Worm (Caenorhabditis elegans) whole organism, late embryonic: ENCODE results near the gene F46C8.8.
A peak's percentile ranks its signal among the peaks of the same experiment; 100 is the strongest.

Experiments used
- C08G9.2 ChIP-seq: sonication (generic microtip); optimal IDR thresholded peaks from 2 replicates; lab custom pipeline; 2016; ENCODE audit warnings: mild to moderate bottlenecking, missing genetic modification characterization, moderate library complexity, missing compliant biosample characterization
- C38D4.7 ChIP-seq: fragments of 200-800 bp; sonication (Bioruptor generic); optimal IDR thresholded peaks from 2 replicates; lab custom pipeline; 2018; ENCODE audit warnings: mild to moderate bottlenecking, missing genetic modification characterization, moderate library complexity, missing compliant biosample characterization
- K02D7.2 ChIP-seq: sonication (generic microtip); optimal IDR thresholded peaks from 2 replicates; lab custom pipeline; 2017; ENCODE audit warnings: mild to moderate bottlenecking, missing genetic modification characterization, missing compliant biosample characterization
- K09A11.1 ChIP-seq: sonication (generic microtip); optimal IDR thresholded peaks from 2 replicates; lab custom pipeline; 2017; ENCODE audit warnings: antibody characterized with exemption, mild to moderate bottlenecking, missing genetic modification characterization, missing compliant biosample characterization; ENCODE audit not compliant: insufficient read depth
- T23F11.4 ChIP-seq: fragments of 200-800 bp; sonication (Bioruptor generic); optimal IDR thresholded peaks from 2 replicates; lab custom pipeline; 2018; ENCODE audit warnings: mild to moderate bottlenecking, missing genetic modification characterization, missing compliant biosample characterization
- ahr-1 ChIP-seq: sonication (generic microtip); optimal IDR thresholded peaks from 2 replicates; lab custom pipeline; 2016; ENCODE audit warnings: missing genetic modification characterization, missing compliant biosample characterization
- ama-1 ChIP-seq: fragments of 150-350 bp; optimal IDR thresholded peaks from 2 replicates; lab custom pipeline; 2014
- ceh-18 ChIP-seq: sonication (generic microtip); optimal IDR thresholded peaks from 2 replicates; lab custom pipeline; 2016; ENCODE audit warnings: missing genetic modification characterization, missing compliant biosample characterization
- ceh-34 ChIP-seq: sonication (generic microtip); optimal IDR thresholded peaks from 2 replicates; lab custom pipeline; 2016; ENCODE audit warnings: mild to moderate bottlenecking, missing genetic modification characterization, missing compliant biosample characterization
- ceh-45 ChIP-seq: fragments of 200-800 bp; sonication (Bioruptor generic); IDR thresholded peaks from 2 replicates; pipeline ENCODE4 v1.3.6; 2022; ENCODE audit warnings: missing genetic modification reagents, missing genetic modification characterization, missing compliant biosample characterization
- ceh-48 ChIP-seq: sonication (generic microtip); optimal IDR thresholded peaks from 2 replicates; lab custom pipeline; 2016; ENCODE audit warnings: missing genetic modification characterization, inconsistent platforms, missing compliant biosample characterization
- ceh-9 ChIP-seq: sonication (generic microtip); optimal IDR thresholded peaks from 2 replicates; lab custom pipeline; 2016; ENCODE audit warnings: mild to moderate bottlenecking, missing genetic modification characterization, inconsistent platforms, missing compliant biosample characterization
- dve-1 ChIP-seq: sonication (generic microtip); optimal IDR thresholded peaks from 2 replicates; lab custom pipeline; 2017; ENCODE audit warnings: antibody characterized with exemption, mild to moderate bottlenecking, missing genetic modification characterization, missing compliant biosample characterization
- elt-4 ChIP-seq: sonication (generic microtip); optimal IDR thresholded peaks from 2 replicates; lab custom pipeline; 2016; ENCODE audit warnings: missing genetic modification characterization, missing compliant biosample characterization
- ets-4 ChIP-seq: sonication (generic microtip); optimal IDR thresholded peaks from 2 replicates; lab custom pipeline; 2016; ENCODE audit warnings: missing genetic modification characterization, missing compliant biosample characterization
- fax-1 ChIP-seq: sonication (generic microtip); optimal IDR thresholded peaks from 2 replicates; lab custom pipeline; 2016; ENCODE audit warnings: missing genotype, missing genetic modification characterization, missing compliant biosample characterization
- fkh-10 ChIP-seq: fragments of 150-350 bp; optimal IDR thresholded peaks from 2 replicates; lab custom pipeline; 2014; ENCODE audit warnings: missing biosample characterization, missing genetic modification reagents, missing genetic modification characterization
- gmeb-2 ChIP-seq: sonication (generic microtip); optimal IDR thresholded peaks from 2 replicates; lab custom pipeline; 2016; ENCODE audit warnings: missing genetic modification characterization, inconsistent platforms, missing compliant biosample characterization
- hlh-13 ChIP-seq: fragments of 200-800 bp; sonication (Bioruptor generic); optimal IDR thresholded peaks from 2 replicates; lab custom pipeline; 2018; ENCODE audit warnings: mild to moderate bottlenecking, missing genetic modification characterization, missing compliant biosample characterization
- hlh-30 ChIP-seq: sonication (generic microtip); optimal IDR thresholded peaks from 2 replicates; lab custom pipeline; 2017; ENCODE audit warnings: antibody characterized with exemption, missing genetic modification characterization, missing compliant biosample characterization; ENCODE audit not compliant: insufficient read depth
- hlh-8 ChIP-seq: sonication (generic microtip); optimal IDR thresholded peaks from 2 replicates; lab custom pipeline; 2016; ENCODE audit warnings: missing genotype, missing genetic modification characterization, missing compliant biosample characterization
- lim-6 ChIP-seq: sonication (generic microtip); optimal IDR thresholded peaks from 2 replicates; lab custom pipeline; 2016; ENCODE audit warnings: missing genetic modification characterization, missing compliant biosample characterization
- lin-11 ChIP-seq: fragments of 200-800 bp; sonication (Bioruptor generic); optimal IDR thresholded peaks from 2 replicates; lab custom pipeline; 2018; ENCODE audit warnings: mild to moderate bottlenecking, missing genetic modification characterization, missing compliant biosample characterization
- mec-3 ChIP-seq: sonication (generic microtip); optimal IDR thresholded peaks from 2 replicates; lab custom pipeline; 2016; ENCODE audit warnings: borderline replicate concordance, missing genetic modification characterization, missing compliant biosample characterization
- nfya-1 ChIP-seq: sonication (generic microtip); optimal IDR thresholded peaks from 2 replicates; lab custom pipeline; 2017; ENCODE audit warnings: missing genetic modification characterization, mild to moderate bottlenecking, missing compliant biosample characterization, antibody characterized with exemption, moderate library complexity
- nhr-232 ChIP-seq: sonication (generic microtip); optimal IDR thresholded peaks from 2 replicates; lab custom pipeline; 2016; ENCODE audit warnings: missing genetic modification characterization, missing compliant biosample characterization
- npax-4 ChIP-seq: sonication (generic microtip); optimal IDR thresholded peaks from 2 replicates; lab custom pipeline; 2016; ENCODE audit warnings: missing genetic modification characterization, missing compliant biosample characterization
- pat-9 ChIP-seq: fragments of 200-800 bp; sonication (Bioruptor generic); optimal IDR thresholded peaks from 2 replicates; lab custom pipeline; 2018; ENCODE audit warnings: mild to moderate bottlenecking, missing genetic modification characterization, moderate library complexity, missing compliant biosample characterization
- pax-1 ChIP-seq: fragments of 150-350 bp; optimal IDR thresholded peaks from 2 replicates; lab custom pipeline; 2014; ENCODE audit warnings: missing biosample characterization, missing genetic modification characterization
- pha-2 ChIP-seq: sonication (generic microtip); optimal IDR thresholded peaks from 2 replicates; lab custom pipeline; 2017; ENCODE audit warnings: mild to moderate bottlenecking, missing genetic modification characterization, missing compliant biosample characterization
- pqm-1 ChIP-seq: sonication (generic microtip); optimal IDR thresholded peaks from 2 replicates; lab custom pipeline; 2016; ENCODE audit warnings: missing genetic modification characterization, missing compliant biosample characterization
- ref-2 ChIP-seq: sonication (generic microtip); optimal IDR thresholded peaks from 2 replicates; lab custom pipeline; 2016; ENCODE audit warnings: missing genetic modification characterization, missing compliant biosample characterization
- rnt-1 ChIP-seq: sonication (generic microtip); optimal IDR thresholded peaks from 2 replicates; lab custom pipeline; 2016; ENCODE audit warnings: missing genetic modification characterization, missing compliant biosample characterization
- sox-2 ChIP-seq: fragments of 200-800 bp; sonication (Bioruptor generic); IDR thresholded peaks from 2 replicates; pipeline ENCODE4 v1.3.6; 2022; ENCODE audit warnings: missing genetic modification reagents, missing genetic modification characterization, missing compliant biosample characterization
- syd-9 ChIP-seq: sonication (generic microtip); optimal IDR thresholded peaks from 2 replicates; lab custom pipeline; 2016; ENCODE audit warnings: mild to moderate bottlenecking, missing genetic modification characterization, moderate library complexity, missing compliant biosample characterization
- tbx-2 ChIP-seq: sonication (generic microtip); optimal IDR thresholded peaks from 2 replicates; lab custom pipeline; 2016; ENCODE audit warnings: missing genetic modification characterization, missing compliant biosample characterization
- unc-3 ChIP-seq, 2 experiments: fragments of 200-800 bp in 1 of 2; sonication (Bioruptor generic) in 1 of 2; sonication (generic microtip) in 1 of 2; conservative IDR thresholded peaks in 1 of 2; optimal IDR thresholded peaks in 1 of 2; 2 replicates each; pipeline versions ENCODE4 v1.3.6 to Lab custom; 2016 to 2022; ENCODE audit warnings: missing compliant biosample characterization in 2 of 2, missing genetic modification characterization in 2 of 2, missing genetic modification reagents in 1 of 2
- unc-55 ChIP-seq: sonication (generic microtip); optimal IDR thresholded peaks from 2 replicates; lab custom pipeline; 2017; ENCODE audit warnings: missing biosample characterization, missing genetic modification reagents, missing genetic modification characterization
- unc-86 ChIP-seq: sonication (generic microtip); optimal IDR thresholded peaks from 2 replicates; lab custom pipeline; 2016; ENCODE audit warnings: missing genetic modification characterization, missing compliant biosample characterization
- ztf-16 ChIP-seq: sonication (generic microtip); optimal IDR thresholded peaks from 2 replicates; lab custom pipeline; 2017; ENCODE audit warnings: missing genetic modification characterization, missing compliant biosample characterization

Gene F46C8.8

ce11 chrX:7532632-7533031 lies 21.6 kb downstream of the F46C8.8 start, which contains the start of gene ceh-14:
Gene ceh-14, minus strand, starts transcription at chrX:7532732.
- TF ChIP-seq ets-4 (tag; lab: Kevin White, UChicago) (no peak), pha-2 (tag; lab: Kevin White, UChicago) (no peak), unc-86 (tag; lab: Kevin White, UChicago) (no peak), ama-1 (lab: Kevin White, UChicago) (no peak), dve-1 (tag; lab: Kevin White, UChicago) (no peak), fkh-10 (GFP tag; lab: Kevin White, UChicago) (no peak)

ce11 chrX:7525271-7525670 lies 29.0 kb downstream of the F46C8.8 start, which contains the start of gene F46C8.3:
Gene F46C8.3, plus strand, starts transcription at chrX:7525571.
- TF ChIP-seq gmeb-2 (tag; lab: Kevin White, UChicago) (no peak), pqm-1 (tag; lab: Kevin White, UChicago) (no peak), fax-1 (no peak), pax-1 (tag; lab: Kevin White, UChicago) (no peak), ref-2 (no peak), npax-4 (no peak), ceh-34 (no peak), pat-9 (tag; lab: Kevin White, UChicago) (no peak), pha-2 (tag; lab: Kevin White, UChicago) (no peak), C38D4.7 (GFP tag; lab: Kevin White, UChicago) (no peak), unc-3 (GFP tag; conservative IDR thresholded peaks at IDR 0.05; lab: Robert Waterston, UW) (no peak), unc-3 (tag; optimal IDR thresholded peaks at IDR 0.05; lab: Kevin White, UChicago) (no peak), ahr-1 (no peak), K02D7.2 (tag; lab: Kevin White, UChicago) (no peak), syd-9 (tag; lab: Kevin White, UChicago) (no peak)
- TF ChIP-seq, all 69 proteins: peak for 0

ce11 chrX:7523799-7524198 lies 30.4 kb downstream of the F46C8.8 start:
- TF ChIP-seq C08G9.2 (tag; lab: Kevin White, UChicago) (no peak), unc-55 (GFP tag; lab: Kevin White, UChicago) (peak; percentile 22), ceh-48 (no peak), tbx-2 (tag; lab: Kevin White, UChicago) (peak; percentile 4), K09A11.1 (no peak), elt-4 (no peak), ceh-18 (tag; lab: Kevin White, UChicago) (peak; percentile 80), ceh-9 (tag; lab: Kevin White, UChicago) (no peak), lim-6 (no peak), sox-2 (GFP tag; lab: Robert Waterston, UW) (no peak), rnt-1 (tag; lab: Kevin White, UChicago) (peak; percentile 68), nfya-1 (peak; percentile 8), ama-1 (lab: Kevin White, UChicago) (no peak), ceh-34 (peak; percentile 34), T23F11.4 (GFP tag; lab: Kevin White, UChicago) (no peak)
- TF ChIP-seq, all 69 proteins: peak for 6

- TF ChIP-seq unc-55 (GFP tag; lab: Kevin White, UChicago) (peak; percentile 9), tbx-2 (tag; lab: Kevin White, UChicago) (peak; percentile 4), ceh-18 (tag; lab: Kevin White, UChicago) (no peak)
Observed at ce11 chrX:7522595-7522994, 31.6 kb downstream of the F46C8.8 start.

ce11 chrX:7519569-7519968 lies 34.7 kb downstream of the F46C8.8 start, which contains the start of gene chts-1:
Gene chts-1, minus strand, starts transcription at chrX:7519669.
- TF ChIP-seq ztf-16 (tag; lab: Kevin White, UChicago) (no peak), T23F11.4 (GFP tag; lab: Kevin White, UChicago) (no peak), nhr-232 (no peak), mec-3 (tag; lab: Kevin White, UChicago) (no peak), lin-11 (tag; lab: Kevin White, UChicago) (no peak), C08G9.2 (tag; lab: Kevin White, UChicago) (no peak), rnt-1 (tag; lab: Kevin White, UChicago) (no peak), hlh-13 (GFP tag; lab: Kevin White, UChicago) (no peak), ahr-1 (no peak), hlh-8 (no peak), hlh-30 (tag; lab: Kevin White, UChicago) (no peak), ets-4 (tag; lab: Kevin White, UChicago) (no peak), ceh-45 (no peak), fax-1 (no peak)
